Worm (Caenorhabditis elegans) whole organism, L4/young adult: ENCODE data around the gene C17A2.3.

Experiments used
- W03F9.2 ChIP-seq: fragments of 150-350 bp; optimal IDR thresholded peaks from 2 replicates; lab custom pipeline; 2014; ENCODE audit warnings: missing biosample characterization, missing genetic modification characterization
- dao-5 ChIP-seq: sonication (generic microtip); optimal IDR thresholded peaks from 2 replicates; lab custom pipeline; 2016; ENCODE audit warnings: missing genotype, missing genetic modification characterization, moderate library complexity, missing compliant biosample characterization
- him-1 ChIP-seq: sonication (generic microtip); optimal IDR thresholded peaks from 2 replicates; lab custom pipeline; 2016; ENCODE audit warnings: missing genotype, missing genetic modification reagents, missing genetic modification characterization, missing compliant biosample characterization

Gene C17A2.3

ce11 chrII:3829623-3830022 is 13.8 kb upstream of the C17A2.3 start:
- TF ChIP-seq W03F9.2 (no peak), him-1 (tag; lab: Kevin White, UChicago) (no peak), dao-5 (tag; lab: Kevin White, UChicago) (no peak)

ce11 chrII:3832383-3832782 is 11.0 kb upstream of the C17A2.3 start, which contains the start of gene F54D10.9:
TSS of gene F54D10.9 (minus strand) at chrII:3832483.
- TF ChIP-seq him-1 (tag; lab: Kevin White, UChicago): no peak
- no peak for TF ChIP-seq W03F9.2
- no peak for TF ChIP-seq dao-5 (tag; lab: Kevin White, UChicago)

- no peak for TF ChIP-seq W03F9.2
Measured at ce11 chrII:3835915-3836314, 7.5 kb upstream of the C17A2.3 start, which contains the start of gene oac-4. TSS of gene oac-4 (minus strand) at chrII:3836015.

ce11 chrII:3839562-3839961 is 3.8 kb upstream of the C17A2.3 start, which contains the start of gene C17A2.4:
TSS of gene C17A2.4 (plus strand) at chrII:3839862.
- no peak for TF ChIP-seq him-1 (tag; lab: Kevin White, UChicago)
- TF ChIP-seq dao-5 (tag; lab: Kevin White, UChicago): no peak
- no peak for TF ChIP-seq W03F9.2

- no peak for TF ChIP-seq him-1 (tag; lab: Kevin White, UChicago)
- TF ChIP-seq dao-5 (tag; lab: Kevin White, UChicago): no peak
- no peak for TF ChIP-seq W03F9.2
Measured at ce11 chrII:3846028-3846427, 2.6 kb downstream of the C17A2.3 start, which contains the start of gene C17A2.2. TSS of gene C17A2.2 (plus strand) at chrII:3846328.

- TF ChIP-seq W03F9.2 (no peak), him-1 (tag; lab: Kevin White, UChicago) (no peak), dao-5 (tag; lab: Kevin White, UChicago) (no peak)
Measured at ce11 chrII:3850655-3851054, 7.2 kb downstream of the C17A2.3 start, which contains the start of gene nhr-72. TSS of gene nhr-72 (minus strand) at chrII:3850755.

- TF ChIP-seq dao-5 (tag; lab: Kevin White, UChicago) (no peak), W03F9.2 (no peak), him-1 (tag; lab: Kevin White, UChicago) (no peak)
Measured at ce11 chrII:3852654-3853053, 9.2 kb downstream of the C17A2.3 start, which contains the start of gene nhr-257. TSS of gene nhr-257 (plus strand) at chrII:3852954.

ce11 chrII:3860826-3861225 is 17.4 kb downstream of the C17A2.3 start, which contains the start of gene oac-11:
TSS of gene oac-11 (minus strand) at chrII:3860926.
- TF ChIP-seq W03F9.2 (no peak), him-1 (tag; lab: Kevin White, UChicago) (no peak), dao-5 (tag; lab: Kevin White, UChicago) (no peak)

ce11 chrII:3862053-3862452 is 18.6 kb downstream of the C17A2.3 start:
- no peak for TF ChIP-seq dao-5 (tag; lab: Kevin White, UChicago)
- TF ChIP-seq W03F9.2: no peak
- no peak for TF ChIP-seq him-1 (tag; lab: Kevin White, UChicago)

- no peak for TF ChIP-seq him-1 (tag; lab: Kevin White, UChicago)
- no peak for TF ChIP-seq dao-5 (tag; lab: Kevin White, UChicago)
- TF ChIP-seq W03F9.2: no peak
Measured at ce11 chrII:3864652-3865051, 21.2 kb downstream of the C17A2.3 start, which contains the start of gene nhr-261. TSS of gene nhr-261 (minus strand) at chrII:3864752.

- no peak for TF ChIP-seq W03F9.2
Measured at ce11 chrII:3869601-3870000, 26.2 kb downstream of the C17A2.3 start, which contains the start of gene oac-10. TSS of gene oac-10 (plus strand) at chrII:3869901.

- TF ChIP-seq him-1 (tag; lab: Kevin White, UChicago) (no peak), dao-5 (tag; lab: Kevin White, UChicago) (no peak), W03F9.2 (no peak)
Measured at ce11 chrII:3877127-3877526, 33.7 kb downstream of the C17A2.3 start, which contains the start of gene nep-3. TSS of gene nep-3 (minus strand) at chrII:3877227.

- TF ChIP-seq dao-5 (tag; lab: Kevin White, UChicago) (no peak), him-1 (tag; lab: Kevin White, UChicago) (no peak), W03F9.2 (no peak)
Measured at ce11 chrII:3877874-3878273, 34.5 kb downstream of the C17A2.3 start, which contains the start of gene sdz-7. TSS of gene sdz-7 (minus strand) at chrII:3877974.

- TF ChIP-seq him-1 (tag; lab: Kevin White, UChicago) (no peak), W03F9.2 (no peak), dao-5 (tag; lab: Kevin White, UChicago) (no peak)
Measured at ce11 chrII:3878330-3878729, 34.9 kb downstream of the C17A2.3 start, which contains the start of gene srh-250. TSS of gene srh-250 (plus strand) at chrII:3878630.

- TF ChIP-seq him-1 (tag; lab: Kevin White, UChicago): no peak
- no peak for TF ChIP-seq dao-5 (tag; lab: Kevin White, UChicago)
- no peak for TF ChIP-seq W03F9.2
Measured at ce11 chrII:3879945-3880344, 36.5 kb downstream of the C17A2.3 start, which contains the start of gene nhr-166. TSS of gene nhr-166 (plus strand) at chrII:3880245.
